Worm (Caenorhabditis elegans) whole organism, L1 larva: ENCODE results near the gene R53.8.

Experiments used
- ama-1 ChIP-seq: fragments of 150-350 bp; optimal IDR thresholded peaks from 2 replicates; lab custom pipeline; 2014
- ceh-82 ChIP-seq, 3 experiments: fragments of 150-350 bp in 1 of 3; sonication (generic microtip) in 2 of 3; optimal IDR thresholded peaks; 2 replicates each; lab custom pipeline; 2014 to 2017; ENCODE audit warnings: missing biosample characterization in 3 of 3, missing genetic modification characterization in 3 of 3
- ceh-88 ChIP-seq: fragments of 200-800 bp; sonication (Bioruptor generic); IDR thresholded peaks from 2 replicates; pipeline ENCODE4 v1.3.6; 2022; ENCODE audit warnings: missing genetic modification characterization, missing compliant biosample characterization
- dpl-1 ChIP-seq, 3 experiments: fragments of 150-350 bp in 2 of 3; sonication (generic microtip) in 1 of 3; optimal IDR thresholded peaks; 2 replicates each; lab custom pipeline; 2014 to 2017; ENCODE audit warnings: missing biosample characterization in 3 of 3, missing genetic modification characterization in 3 of 3, missing genetic modification reagents in 3 of 3
- lin-13 ChIP-seq: fragments of 150-350 bp; optimal IDR thresholded peaks from 2 replicates; lab custom pipeline; 2014; ENCODE audit warnings: missing biosample characterization, missing genetic modification reagents, missing genetic modification characterization
- lin-15B ChIP-seq: fragments of 150-350 bp; sonication (generic microtip); optimal IDR thresholded peaks from 3 replicates; lab custom pipeline; 2014; ENCODE audit warnings: missing biosample characterization, missing genetic modification characterization
- nhr-11 ChIP-seq: fragments of 150-350 bp; optimal IDR thresholded peaks from 2 replicates; lab custom pipeline; 2014; ENCODE audit warnings: missing biosample characterization, missing genetic modification characterization
- nhr-12 ChIP-seq: sonication (generic microtip); optimal IDR thresholded peaks from 2 replicates; lab custom pipeline; 2017; ENCODE audit warnings: missing biosample characterization, missing genetic modification characterization
- nhr-19 ChIP-seq: fragments of 200-800 bp; sonication (Bioruptor generic); conservative IDR thresholded peaks from 2 replicates; pipeline ENCODE4 v1.3.6; 2022; ENCODE audit warnings: missing genetic modification characterization, missing compliant biosample characterization
- nhr-77 ChIP-seq: fragments of 150-350 bp; optimal IDR thresholded peaks from 2 replicates; lab custom pipeline; 2014; ENCODE audit warnings: missing biosample characterization, missing genetic modification characterization
- pag-3 ChIP-seq: sonication (generic microtip); optimal IDR thresholded peaks from 2 replicates; lab custom pipeline; 2017; ENCODE audit warnings: missing genetic modification characterization, mild to moderate bottlenecking, missing compliant biosample characterization, antibody characterized with exemption, borderline replicate concordance; ENCODE audit not compliant: insufficient read depth
- snpc-4 ChIP-seq: fragments of 150-350 bp; optimal IDR thresholded peaks from 2 replicates; lab custom pipeline; 2014; ENCODE audit warnings: missing biosample characterization, missing genetic modification characterization
- unc-130 ChIP-seq: fragments of 150-350 bp; optimal IDR thresholded peaks from 2 replicates; lab custom pipeline; 2017; ENCODE audit warnings: missing biosample characterization, missing genetic modification characterization, inconsistent platforms
- ztf-11 ChIP-seq, 2 experiments: sonication (generic microtip); optimal IDR thresholded peaks; 2 replicates each; lab custom pipeline; 2016 to 2017; ENCODE audit warnings: missing genetic modification characterization in 2 of 2, missing biosample characterization in 1 of 2, missing compliant biosample characterization in 1 of 2

ce11 chrII:9988620-9989019, 12.1 kb downstream of the R53.8 start:
- TF ChIP-seq nhr-12 (tag; lab: Kevin White, UChicago) (no peak), ama-1 (lab: Kevin White, UChicago) (no peak), unc-130 (no peak), ztf-11 (tag; optimal IDR thresholded peaks at IDR 0.05; lab: Kevin White, UChicago) (no peak), ceh-88 (no peak), nhr-77 (tag; lab: Kevin White, UChicago) (no peak), nhr-11 (tag; lab: Kevin White, UChicago) (no peak), ceh-82 (tag; optimal IDR thresholded peaks at IDR 0.05; lab: Kevin White, UChicago) (no peak), dpl-1 (GFP tag; optimal IDR thresholded peaks at IDR 0.05; lab: Kevin White, UChicago) (no peak), snpc-4 (tag; lab: Kevin White, UChicago) (no peak), lin-13 (GFP tag; lab: Kevin White, UChicago) (no peak), nhr-19 (GFP tag; lab: Robert Waterston, UW) (no peak), pag-3 (tag; lab: Kevin White, UChicago) (no peak), lin-15B (tag; lab: Kevin White, UChicago) (no peak)
